Worm (Caenorhabditis elegans) whole organism, L1 larva: Measurements from ENCODE around the gene mcat-1.
A peak's percentile ranks its signal among the peaks of the same experiment; 100 is the strongest.

Experiments
- C04F5.9 ChIP-seq: sonication (generic microtip); optimal IDR thresholded peaks from 2 replicates; lab custom pipeline; 2016; ENCODE audit warnings: missing genetic modification characterization, missing compliant biosample characterization
- C34B4.2 ChIP-seq: sonication (generic microtip); optimal IDR thresholded peaks from 2 replicates; lab custom pipeline; 2017; ENCODE audit warnings: mild to moderate bottlenecking, missing genetic modification characterization, missing compliant biosample characterization
- F16B12.6 ChIP-seq: fragments of 150-350 bp; optimal IDR thresholded peaks from 2 replicates; lab custom pipeline; 2014; ENCODE audit warnings: missing biosample characterization, missing genetic modification characterization
- dpl-1 ChIP-seq, 3 experiments: fragments of 150-350 bp in 2 of 3; sonication (generic microtip) in 1 of 3; optimal IDR thresholded peaks; 2 replicates each; lab custom pipeline; 2014 to 2017; ENCODE audit warnings: missing biosample characterization in 3 of 3, missing genetic modification characterization in 3 of 3, missing genetic modification reagents in 3 of 3
- dsc-1 ChIP-seq: sonication (generic microtip); optimal IDR thresholded peaks from 2 replicates; lab custom pipeline; 2016; ENCODE audit warnings: mild to moderate bottlenecking, missing genetic modification characterization, missing compliant biosample characterization
- efl-1 ChIP-seq, 4 experiments: fragments of 150-350 bp; optimal IDR thresholded peaks in 3 of 4; peaks in 1 of 4; 1 replicate in 1 of 4; 2 replicates in 3 of 4; lab custom pipeline; 2014; ENCODE audit warnings: missing biosample characterization in 2 of 4, missing genetic modification characterization in 2 of 4, missing genetic modification reagents in 2 of 4
- elt-2 ChIP-seq: sonication (generic microtip); optimal IDR thresholded peaks from 2 replicates; lab custom pipeline; 2016; ENCODE audit warnings: missing genetic modification characterization, mild to moderate bottlenecking, inconsistent platforms, missing compliant biosample characterization, missing genetic modification reagents
- ets-5 ChIP-seq: fragments of 200-800 bp; sonication (Bioruptor generic); IDR thresholded peaks from 2 replicates; pipeline ENCODE4 v1.3.6; 2022; ENCODE audit warnings: missing genetic modification characterization, missing compliant biosample characterization
- fkh-4 ChIP-seq: sonication (generic microtip); optimal IDR thresholded peaks from 2 replicates; lab custom pipeline; 2016; ENCODE audit warnings: missing compliant biosample characterization, missing genetic modification characterization, borderline replicate concordance
- fos-1 ChIP-seq: fragments of 150-350 bp; optimal IDR thresholded peaks from 2 replicates; lab custom pipeline; 2014; ENCODE audit warnings: missing biosample characterization, missing genetic modification characterization
- grh-1 ChIP-seq: fragments of 200-800 bp; sonication (Bioruptor generic); IDR thresholded peaks from 2 replicates; pipeline ENCODE4 v1.3.6; 2022; ENCODE audit warnings: missing genetic modification reagents, missing genetic modification characterization, missing compliant biosample characterization
- hlh-4 ChIP-seq: sonication (generic microtip); optimal IDR thresholded peaks from 2 replicates; lab custom pipeline; 2016; ENCODE audit warnings: mild to moderate bottlenecking, missing genetic modification characterization, missing compliant biosample characterization
- isw-1 ChIP-seq: fragments of 200-800 bp; sonication (Bioruptor generic); IDR thresholded peaks from 2 replicates; pipeline ENCODE4 v1.3.6; 2022; ENCODE audit warnings: missing genetic modification characterization, missing compliant biosample characterization
- jun-1 ChIP-seq: fragments of 150-350 bp; optimal IDR thresholded peaks from 2 replicates; lab custom pipeline; 2014; ENCODE audit warnings: missing biosample characterization, missing genetic modification reagents, missing genetic modification characterization
- lin-14 ChIP-seq: fragments of 200-800 bp; sonication (Bioruptor generic); optimal IDR thresholded peaks from 2 replicates; lab custom pipeline; 2018; ENCODE audit warnings: mild to moderate bottlenecking, missing genetic modification characterization, moderate library complexity, missing compliant biosample characterization
- lin-15B ChIP-seq: fragments of 150-350 bp; sonication (generic microtip); optimal IDR thresholded peaks from 3 replicates; lab custom pipeline; 2014; ENCODE audit warnings: missing biosample characterization, missing genetic modification characterization
- mep-1 ChIP-seq: fragments of 150-350 bp; optimal IDR thresholded peaks from 2 replicates; lab custom pipeline; 2014; ENCODE audit warnings: missing biosample characterization, missing genetic modification characterization
- nhr-11 ChIP-seq: fragments of 150-350 bp; optimal IDR thresholded peaks from 2 replicates; lab custom pipeline; 2014; ENCODE audit warnings: missing biosample characterization, missing genetic modification characterization
- nhr-12 ChIP-seq: sonication (generic microtip); optimal IDR thresholded peaks from 2 replicates; lab custom pipeline; 2017; ENCODE audit warnings: missing biosample characterization, missing genetic modification characterization
- nhr-19 ChIP-seq: fragments of 200-800 bp; sonication (Bioruptor generic); conservative IDR thresholded peaks from 2 replicates; pipeline ENCODE4 v1.3.6; 2022; ENCODE audit warnings: missing genetic modification characterization, missing compliant biosample characterization
- nhr-20 ChIP-seq: sonication (generic microtip); optimal IDR thresholded peaks from 2 replicates; lab custom pipeline; 2016; ENCODE audit warnings: mild to moderate bottlenecking, missing genetic modification characterization, missing compliant biosample characterization
- nhr-237 ChIP-seq: fragments of 150-350 bp; optimal IDR thresholded peaks from 2 replicates; lab custom pipeline; 2014; ENCODE audit warnings: missing biosample characterization, missing genetic modification characterization
- nhr-47 ChIP-seq: sonication (generic microtip); optimal IDR thresholded peaks from 2 replicates; lab custom pipeline; 2016; ENCODE audit warnings: mild to moderate bottlenecking, missing genetic modification characterization, moderate library complexity, missing compliant biosample characterization
- nhr-85 ChIP-seq: sonication (generic microtip); peaks from one replicate; lab custom pipeline; 2016; ENCODE audit warnings: missing genetic modification characterization, inconsistent platforms, missing compliant biosample characterization
- pag-3 ChIP-seq: sonication (generic microtip); optimal IDR thresholded peaks from 2 replicates; lab custom pipeline; 2017; ENCODE audit warnings: missing genetic modification characterization, mild to moderate bottlenecking, missing compliant biosample characterization, antibody characterized with exemption, borderline replicate concordance; ENCODE audit not compliant: insufficient read depth
- pqm-1 ChIP-seq: sonication (generic microtip); optimal IDR thresholded peaks from 3 replicates; lab custom pipeline; 2017; ENCODE audit warnings: missing biosample characterization, missing genetic modification characterization
- swsn-7 ChIP-seq: sonication (generic microtip); optimal IDR thresholded peaks from 2 replicates; lab custom pipeline; 2016; ENCODE audit warnings: missing genetic modification characterization, missing compliant biosample characterization
- tlp-1 ChIP-seq: fragments of 150-350 bp; optimal IDR thresholded peaks from 2 replicates; lab custom pipeline; 2014; ENCODE audit warnings: missing biosample characterization, missing genetic modification characterization
- unc-62 ChIP-seq: fragments of 150-350 bp; optimal IDR thresholded peaks from 2 replicates; lab custom pipeline; 2014; ENCODE audit warnings: missing biosample characterization, missing genetic modification reagents, missing genetic modification characterization
- vab-15 ChIP-seq: sonication (generic microtip); optimal IDR thresholded peaks from 2 replicates; lab custom pipeline; 2017; ENCODE audit warnings: missing genotype, mild to moderate bottlenecking, missing genetic modification characterization, missing compliant biosample characterization
- xbp-1 ChIP-seq: sonication (generic microtip); optimal IDR thresholded peaks from 2 replicates; lab custom pipeline; 2016; ENCODE audit warnings: missing genetic modification characterization, missing compliant biosample characterization

mcat-1 gene

DNA sequence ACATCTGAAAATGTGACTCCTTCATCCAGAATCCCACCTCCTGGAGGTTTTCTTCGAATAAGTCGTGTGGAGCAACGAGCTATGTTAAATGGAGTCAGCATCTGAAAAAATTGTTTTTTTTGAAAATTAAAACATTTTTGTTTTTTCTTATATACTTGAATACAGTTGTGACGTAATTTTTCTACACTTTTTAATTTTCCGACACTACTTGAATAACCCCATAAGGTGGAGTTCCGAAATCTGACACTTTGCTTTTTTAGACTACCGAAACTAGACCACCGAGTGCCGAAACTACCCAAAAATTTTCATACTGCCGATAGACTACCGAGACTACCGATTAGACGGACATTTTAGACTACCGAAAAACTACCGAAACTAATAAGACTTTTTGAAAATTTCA is at the start of gene mcat-1:
mcat-1 (minus strand) TSS at position 101 of the 400 bp plus-strand sequence.
- TF ChIP-seq isw-1, result no peak
- no peak for TF ChIP-seq grh-1 (GFP tag; lab: Robert Waterston, UW)
- TF ChIP-seq nhr-20, result no peak
- no peak for TF ChIP-seq F16B12.6 (tag; lab: Kevin White, UChicago)
- TF ChIP-seq mep-1, result no peak
- no peak for TF ChIP-seq C34B4.2
- TF ChIP-seq nhr-12 (tag; lab: Kevin White, UChicago), result no peak
- TF ChIP-seq unc-62, result no peak
- TF ChIP-seq fos-1 (tag; lab: Kevin White, UChicago), result no peak
- TF ChIP-seq, all 84 proteins: peak for 0

DNA sequence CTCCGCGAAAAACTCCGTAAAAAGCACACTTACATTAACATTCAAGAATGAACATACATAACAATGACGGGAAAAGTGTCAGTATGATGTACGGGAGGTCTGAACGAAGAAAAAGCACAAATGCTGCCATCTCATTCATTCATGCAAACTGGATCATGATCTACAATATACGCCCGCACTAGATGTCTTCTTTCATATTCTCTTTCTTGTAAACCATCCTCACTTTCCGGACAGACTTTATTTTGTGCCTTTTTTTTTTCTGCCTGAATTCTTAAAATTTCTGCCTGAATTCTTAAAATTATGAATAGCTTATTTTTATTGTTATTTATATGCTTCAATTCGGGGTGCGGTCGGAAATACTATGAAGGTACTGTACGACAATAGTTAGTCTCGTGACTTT is 43.8 kb upstream of the mcat-1 start, which contains the start of gene K10B4.1:
K10B4.1 (plus strand) TSS at position 301 of the 400 bp plus-strand sequence.
- TF ChIP-seq nhr-85 (peak; percentile 0), efl-1 (optimal IDR thresholded peaks at IDR 0.05; lab: Kevin White, UChicago) (no peak), efl-1 (GFP tag; optimal IDR thresholded peaks at IDR 0.05 in 1 of 2; lab: Kevin White, UChicago) (no peak)
- TF ChIP-seq, all 84 proteins: peak for 1

DNA sequence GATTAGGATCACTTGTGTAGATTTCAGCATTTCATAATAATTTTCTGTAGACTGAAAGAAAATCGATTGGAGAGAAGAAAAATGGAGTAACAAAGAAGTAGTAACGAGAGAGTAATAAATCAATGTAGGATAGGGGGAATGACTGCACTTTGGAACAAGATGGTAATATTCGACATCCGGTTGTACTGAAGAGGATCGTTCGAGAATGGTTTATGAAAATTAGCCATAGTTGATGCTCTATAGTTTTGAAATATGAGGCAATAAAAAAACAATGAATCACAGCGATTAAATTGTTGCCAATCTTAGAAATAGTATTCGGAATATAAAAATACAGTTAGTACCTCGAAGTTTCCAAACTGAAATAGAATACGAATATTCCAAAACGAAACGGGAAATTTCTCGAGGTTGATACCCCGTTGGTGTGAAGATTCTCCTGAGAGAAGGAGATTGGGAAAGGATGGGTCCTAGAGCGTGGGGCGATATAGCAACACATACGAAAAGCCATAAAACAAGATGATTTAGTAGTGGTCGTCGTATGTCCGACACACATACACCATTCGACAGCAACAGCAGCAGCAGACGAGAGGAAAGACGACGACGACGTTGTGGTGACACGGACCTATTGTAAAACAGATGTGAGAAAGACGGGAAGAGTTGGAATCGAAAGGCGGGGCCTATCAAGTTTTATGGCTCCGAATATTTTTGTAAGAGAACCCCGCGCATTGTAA is 42.4 kb upstream of the mcat-1 start, which contains the start of gene cwn-1:
cwn-1 (minus strand) TSS at position 51 of the 728 bp plus-strand sequence.
- TF ChIP-seq nhr-47 (tag; lab: Kevin White, UChicago), result no peak
- TF ChIP-seq hlh-4 (tag; lab: Kevin White, UChicago), result no peak
- peak; percentile 78 for TF ChIP-seq dsc-1 (tag; lab: Kevin White, UChicago)
- peak; percentile 42 for TF ChIP-seq fkh-4 (tag; lab: Kevin White, UChicago)

DNA sequence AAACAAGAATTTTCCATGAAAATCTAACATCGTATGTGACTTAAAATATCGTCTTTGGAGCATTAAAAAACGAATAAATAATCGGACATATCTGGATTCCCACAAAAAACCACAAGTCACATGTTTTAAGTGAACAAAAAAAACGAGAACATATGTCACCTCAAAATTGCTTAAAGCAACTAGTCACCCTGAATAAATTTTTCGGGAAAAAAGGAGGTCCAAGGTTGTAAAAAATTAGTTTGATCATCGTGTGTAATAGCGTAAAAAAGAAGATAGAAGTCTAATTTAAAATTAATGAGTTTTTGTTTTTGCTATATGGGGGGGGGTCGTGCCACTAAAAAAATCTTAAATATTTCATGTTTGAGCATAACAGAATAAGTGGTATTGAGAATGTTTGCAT is 38.5 kb upstream of the mcat-1 start:
- TF ChIP-seq swsn-7, result no peak
- TF ChIP-seq nhr-47 (tag; lab: Kevin White, UChicago), result no peak
- TF ChIP-seq tlp-1 (tag; lab: Kevin White, UChicago), result no peak
- no peak for TF ChIP-seq nhr-12 (tag; lab: Kevin White, UChicago)
- TF ChIP-seq fkh-4 (tag; lab: Kevin White, UChicago), result peak; percentile 63
- TF ChIP-seq dsc-1 (tag; lab: Kevin White, UChicago), result peak; percentile 89
- no peak for TF ChIP-seq xbp-1 (tag; lab: Kevin White, UChicago)
- no peak for TF ChIP-seq pag-3 (tag; lab: Kevin White, UChicago)

DNA sequence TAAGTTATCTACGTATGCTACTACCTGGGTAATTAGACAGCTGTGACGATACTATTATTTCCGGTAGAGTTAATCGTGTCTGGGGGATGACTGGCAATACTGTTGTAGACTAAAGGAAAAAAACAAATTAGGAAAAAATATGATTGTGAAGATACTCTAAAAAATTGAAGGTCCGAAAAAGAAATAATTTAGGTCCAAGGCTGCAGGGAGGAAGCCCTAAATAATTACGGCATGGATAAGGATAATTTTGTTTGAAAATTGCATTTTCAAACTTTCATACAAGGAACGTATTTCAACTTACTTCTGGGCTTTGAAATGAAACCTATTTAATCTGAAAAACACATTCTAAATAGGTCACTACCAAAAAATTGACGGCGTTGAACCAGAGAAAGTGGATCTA is 37.6 kb upstream of the mcat-1 start, which contains the start of gene srd-3:
srd-3 (minus strand) TSS at position 101 of the 400 bp plus-strand sequence.
- TF ChIP-seq ets-5, result no peak
- no peak for TF ChIP-seq F16B12.6 (tag; lab: Kevin White, UChicago)
- no peak for TF ChIP-seq xbp-1 (tag; lab: Kevin White, UChicago)
- TF ChIP-seq vab-15 (tag; lab: Kevin White, UChicago), result no peak
- TF ChIP-seq jun-1 (tag; lab: Kevin White, UChicago), result no peak
- TF ChIP-seq nhr-237 (tag; lab: Kevin White, UChicago), result no peak
- TF ChIP-seq lin-15B, result no peak
- TF ChIP-seq elt-2 (tag; lab: Kevin White, UChicago), result no peak
- TF ChIP-seq unc-62, result no peak
- no peak for TF ChIP-seq lin-14 (GFP tag; lab: Kevin White, UChicago)
- TF ChIP-seq pqm-1 (tag; lab: Kevin White, UChicago), result no peak
- no peak for TF ChIP-seq efl-1 (optimal IDR thresholded peaks at IDR 0.05; lab: Kevin White, UChicago)
- TF ChIP-seq efl-1 (GFP tag; optimal IDR thresholded peaks at IDR 0.05 in 1 of 2; lab: Kevin White, UChicago), result no peak
- no peak for TF ChIP-seq C04F5.9

DNA sequence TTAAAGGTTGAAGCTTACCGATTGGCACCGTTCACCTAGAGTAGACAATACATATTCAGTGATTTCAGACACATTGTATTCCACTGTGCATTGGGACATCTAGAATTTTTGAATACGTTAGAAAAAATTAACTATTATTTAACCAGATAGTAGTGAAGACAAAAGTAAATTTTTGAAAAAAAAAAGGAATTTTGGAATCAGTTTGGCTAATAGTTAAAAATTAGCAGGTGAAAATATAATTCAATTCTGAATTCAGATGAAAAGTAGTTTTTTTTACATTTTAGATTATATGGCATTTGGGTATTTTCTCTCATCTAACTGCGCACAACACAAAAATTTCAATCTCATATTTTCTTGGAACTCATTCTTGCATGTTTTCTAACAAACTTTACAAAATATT is 33.6 kb upstream of the mcat-1 start, which contains the start of gene nmur-2:
nmur-2 (minus strand) TSS at position 101 of the 400 bp plus-strand sequence.
- no peak for TF ChIP-seq nhr-19
- no peak for TF ChIP-seq dpl-1 (GFP tag; optimal IDR thresholded peaks at IDR 0.05; lab: Kevin White, UChicago)
- TF ChIP-seq hlh-4 (tag; lab: Kevin White, UChicago), result peak; percentile 0
- no peak for TF ChIP-seq nhr-11 (tag; lab: Kevin White, UChicago)
